Fruit fly (Drosophila melanogaster): Measurements from ENCODE around the gene CG14989.

CG14989 gene

dm6 chr3L:4071561-4072049, 15.8 kb upstream of the CG14989 start, which contains the start of gene wit (continued):
- TF ChIP-seq Hr78 (GFP tag; optimal IDR thresholded peaks at IDR 0.05), result no peak
- TF ChIP-seq CG18599 (GFP tag; optimal IDR thresholded peaks at IDR 0.05), result peak; percentile 49
- TF ChIP-seq kni (GFP tag; optimal IDR thresholded peaks at IDR 0.05), result peak; percentile 14
- TF ChIP-seq tll (GFP tag; optimal IDR thresholded peaks at IDR 0.05), result no peak
- peak; percentile 16 for TF ChIP-seq CG17359 (tag; optimal IDR thresholded peaks at IDR 0.05)
- no peak for TF ChIP-seq oc (tag; optimal IDR thresholded peaks at IDR 0.05)
- TF ChIP-seq CG6813 (GFP tag; optimal IDR thresholded peaks at IDR 0.05), result peak; percentile 43
- no peak for TF ChIP-seq usp (GFP tag; optimal IDR thresholded peaks at IDR 0.05)
- no peak for TF ChIP-seq CG8359 (GFP tag; optimal IDR thresholded peaks at IDR 0.05; ENCODE audit: borderline replicate concordance)
- TF ChIP-seq bowl (GFP tag; IDR thresholded peaks at IDR 0.05), result no peak
- no peak for TF ChIP-seq nerfin-1 (tag; optimal IDR thresholded peaks at IDR 0.05)
- no peak for TF ChIP-seq D (optimal IDR thresholded peaks at IDR 0.05)
- TF ChIP-seq D (GFP tag; optimal IDR thresholded peaks at IDR 0.05), result no peak
- TF ChIP-seq CG16813 (GFP tag; IDR thresholded peaks at IDR 0.05; ENCODE audit: partially characterized antibody), result no peak
- no peak for TF ChIP-seq da (GFP tag; optimal IDR thresholded peaks at IDR 0.05)
- no peak for TF ChIP-seq CG17829 (tag; optimal IDR thresholded peaks at IDR 0.05)
- no peak for TF ChIP-seq Six4 (GFP tag; optimal IDR thresholded peaks at IDR 0.05)
- no peak for TF ChIP-seq CG10274 (GFP tag; optimal IDR thresholded peaks at IDR 0.05)
- TF ChIP-seq sc (optimal IDR thresholded peaks at IDR 0.05), result no peak
- TF ChIP-seq sc (GFP tag; optimal IDR thresholded peaks at IDR 0.05), result no peak
- TF ChIP-seq CG12744 (GFP tag; optimal IDR thresholded peaks at IDR 0.05), result no peak
- no peak for TF ChIP-seq seq (GFP tag; IDR thresholded peaks at IDR 0.05)
- no peak for TF ChIP-seq TFAM (GFP tag; optimal IDR thresholded peaks at IDR 0.05)
- TF ChIP-seq CG14965 (GFP tag; optimal IDR thresholded peaks at IDR 0.05; ENCODE audit: borderline replicate concordance), result no peak
- no peak for TF ChIP-seq fu2 (GFP tag; optimal IDR thresholded peaks at IDR 0.05)
- no peak for TF ChIP-seq CG3407 (GFP tag; optimal IDR thresholded peaks at IDR 0.05)
- TF ChIP-seq Meics (GFP tag; optimal IDR thresholded peaks at IDR 0.05), result peak; percentile 11
- no peak for TF ChIP-seq gt (GFP tag; IDR thresholded peaks at IDR 0.05)
- no peak for TF ChIP-seq klu (GFP tag; IDR thresholded peaks at IDR 0.05)
- TF ChIP-seq bcd (GFP tag; optimal IDR thresholded peaks at IDR 0.05), result no peak
- no peak for TF ChIP-seq Optix (GFP tag; IDR thresholded peaks at IDR 0.05)
- no peak for TF ChIP-seq CG8478 (optimal IDR thresholded peaks at IDR 0.05)
- TF ChIP-seq nom (GFP tag; optimal IDR thresholded peaks at IDR 0.05), result peak; percentile 84
- peak; percentile 6 for TF ChIP-seq ftz-f1 (GFP tag; optimal IDR thresholded peaks at IDR 0.05)
- no peak for TF ChIP-seq CG12391 (tag; optimal IDR thresholded peaks at IDR 0.05)
- TF ChIP-seq CG8388 (GFP tag; optimal IDR thresholded peaks at IDR 0.05), result no peak
- TF ChIP-seq NK7.1 (GFP tag; optimal IDR thresholded peaks at IDR 0.05), result peak; percentile 20
- TF ChIP-seq stc (GFP tag; IDR thresholded peaks at IDR 0.05), result no peak
- TF ChIP-seq ci (GFP tag; IDR thresholded peaks at IDR 0.05), result peak; percentile 72; the same call in 2 of the 3 replicates
- no peak for TF ChIP-seq CG10431 (GFP tag; optimal IDR thresholded peaks at IDR 0.05)
- no peak for TF ChIP-seq Taf1 (GFP tag; IDR thresholded peaks at IDR 0.05)
- no peak for TF ChIP-seq zen (tag; optimal IDR thresholded peaks at IDR 0.05)
- TF ChIP-seq otp (GFP tag; IDR thresholded peaks at IDR 0.05), result peak; percentile 58; the same call in 2 of the 3 replicates
- TF ChIP-seq Atf6 (GFP tag; IDR thresholded peaks at IDR 0.05), result 0 out of 2 replicates have a peak, but pooled peaks have one; percentile 17
- TF ChIP-seq HLHmδ (GFP tag; optimal IDR thresholded peaks at IDR 0.05), result peak; percentile 78
- TF ChIP-seq sob (GFP tag; IDR thresholded peaks at IDR 0.05), result peak; percentile 31; the same call in 1 of the 2 replicates
- no peak for TF ChIP-seq cas (GFP tag; IDR thresholded peaks at IDR 0.05)
- TF ChIP-seq CG11695 (GFP tag; IDR thresholded peaks at IDR 0.05), result 0 out of 3 replicates have a peak, but pooled peaks have one; percentile 11
- TF ChIP-seq slbo (GFP tag; IDR thresholded peaks at IDR 0.05), result 0 out of 2 replicates have a peak, but pooled peaks have one; percentile 36
- peak; percentile 1 for TF ChIP-seq CG3281 (GFP tag; optimal IDR thresholded peaks at IDR 0.05)
- no peak for TF ChIP-seq Sry-δ (GFP tag; optimal IDR thresholded peaks at IDR 0.05)

Measured in whole organism, embryonic.